Fruit fly (Drosophila melanogaster): ENCODE results near the gene Tpt.

The Tpt gene

DNA sequence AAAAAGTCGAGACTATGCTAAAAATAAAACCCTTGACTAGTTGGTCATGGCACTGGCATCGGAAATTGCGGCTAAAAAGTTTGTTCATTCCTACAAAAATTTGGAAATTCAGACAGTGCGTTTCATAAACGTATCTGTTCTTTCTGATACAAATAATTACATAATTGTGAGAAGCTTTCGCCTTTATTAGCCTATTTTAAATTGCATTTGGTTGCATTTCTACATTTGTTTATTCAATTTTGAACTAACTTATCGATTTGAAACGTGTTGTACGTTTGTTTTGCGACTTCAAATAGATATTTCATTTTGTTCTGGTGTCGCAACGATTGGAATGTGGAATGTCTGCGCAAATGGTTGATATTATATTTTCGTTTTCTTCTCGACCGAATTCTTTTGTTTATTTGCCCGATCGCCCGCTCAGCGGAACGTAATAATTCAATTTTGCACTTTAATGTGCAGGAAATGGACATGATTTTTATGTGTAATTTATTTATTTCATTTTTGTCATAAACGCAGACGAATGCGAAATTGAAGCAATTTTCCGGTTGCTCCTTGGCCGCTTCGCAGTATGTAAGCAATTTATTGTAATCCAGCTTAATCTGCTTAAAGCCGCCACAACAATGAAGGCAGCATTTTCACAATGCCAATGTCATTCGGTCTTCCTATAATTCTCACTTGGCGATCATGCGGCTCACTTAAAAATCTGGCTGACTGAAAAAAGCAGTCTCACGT, 41.1 kb upstream of the Tpt start:
- TF ChIP-seq Hr51 (GFP tag; optimal IDR thresholded peaks at IDR 0.05) = peak in 1 of 2 experiments; percentile 75
- TF ChIP-seq Blimp-1 (GFP tag; optimal IDR thresholded peaks at IDR 0.05) = peak; percentile 31
- peak; percentile 15 for TF ChIP-seq slp2 (GFP tag; optimal IDR thresholded peaks at IDR 0.05)
- TF ChIP-seq klu (GFP tag; IDR thresholded peaks at IDR 0.05) = no peak; the same call in 1 of the 2 replicates
- TF ChIP-seq CG1602 (GFP tag; optimal IDR thresholded peaks at IDR 0.05) = no peak
- TF ChIP-seq CG3163 (GFP tag; optimal IDR thresholded peaks at IDR 0.05) = peak; percentile 18
- no peak for TF ChIP-seq twi (tag; optimal IDR thresholded peaks at IDR 0.05)
- peak; percentile 35 for TF ChIP-seq HLH54F (GFP tag; optimal IDR thresholded peaks at IDR 0.05)
- TF ChIP-seq bab2 (GFP tag; optimal IDR thresholded peaks at IDR 0.05) = peak; percentile 23
- TF ChIP-seq Hmr (GFP tag; optimal IDR thresholded peaks at IDR 0.05) = peak; percentile 57
- no peak for TF ChIP-seq CG2199 (GFP tag; IDR thresholded peaks at IDR 0.05)
- TF ChIP-seq CG18764 (GFP tag; optimal IDR thresholded peaks at IDR 0.05) = peak; percentile 31
- TF ChIP-seq Rx (GFP tag; IDR thresholded peaks at IDR 0.05) = no peak; the same call in 1 of the 2 replicates
- no peak for TF ChIP-seq CG7357 (GFP tag; IDR thresholded peaks at IDR 0.05)
- peak; percentile 47; the same call in 1 of the 2 replicates for TF ChIP-seq H2.0 (GFP tag; IDR thresholded peaks at IDR 0.05)
- TF ChIP-seq CG17568 (GFP tag; optimal IDR thresholded peaks at IDR 0.05) = peak; percentile 56
- peak; percentile 11 for TF ChIP-seq CG8388 (GFP tag; optimal IDR thresholded peaks at IDR 0.05)
- no peak for TF ChIP-seq CG8290 (GFP tag; optimal IDR thresholded peaks at IDR 0.05)
- TF ChIP-seq CG8290 (tag; optimal IDR thresholded peaks at IDR 0.05) = peak in 1 of 2 experiments; percentile 70
- peak; percentile 38; the same call in 1 of the 2 replicates for TF ChIP-seq al (GFP tag; IDR thresholded peaks at IDR 0.05)
- TF ChIP-seq sens (GFP tag) = peak; percentile 79
- peak; percentile 29 for TF ChIP-seq CG15514 (GFP tag; optimal IDR thresholded peaks at IDR 0.05)
- peak; percentile 50 for TF ChIP-seq az2 (GFP tag; optimal IDR thresholded peaks at IDR 0.05)
- TF ChIP-seq dati (GFP tag; IDR thresholded peaks at IDR 0.05) = no peak
- peak; percentile 30 for TF ChIP-seq Myb (GFP tag; optimal IDR thresholded peaks at IDR 0.05)
- peak; percentile 30 for TF ChIP-seq cwo (GFP tag; optimal IDR thresholded peaks at IDR 0.05)
- no peak for TF ChIP-seq Nf-YB (GFP tag; optimal IDR thresholded peaks at IDR 0.05)
- TF ChIP-seq CG16863 (GFP tag; optimal IDR thresholded peaks at IDR 0.05) = no peak
- TF ChIP-seq abd-A (tag; optimal IDR thresholded peaks at IDR 0.05) = no peak
- no peak for TF ChIP-seq crp (GFP tag; optimal IDR thresholded peaks at IDR 0.05)
- TF ChIP-seq nmo (GFP tag; optimal IDR thresholded peaks at IDR 0.05) = peak; percentile 39
- TF ChIP-seq D19A (tag; optimal IDR thresholded peaks at IDR 0.05) = peak; percentile 34
- peak; percentile 80 for TF ChIP-seq CG2120 (GFP tag; optimal IDR thresholded peaks at IDR 0.05)
- TF ChIP-seq CG6689 (GFP tag; IDR thresholded peaks at IDR 0.05) = peak; percentile 31; the same call in 1 of the 2 replicates
- TF ChIP-seq Fer2 (tag; optimal IDR thresholded peaks at IDR 0.05) = peak; percentile 6
- TF ChIP-seq Bgb (GFP tag; IDR thresholded peaks at IDR 0.05; ENCODE audit: partially characterized antibody) = no peak
- peak; percentile 95 for TF ChIP-seq sd (tag; optimal IDR thresholded peaks at IDR 0.05)
- peak; percentile 43 for TF ChIP-seq Antp (GFP tag; optimal IDR thresholded peaks at IDR 0.05)
- TF ChIP-seq pfk (GFP tag; optimal IDR thresholded peaks at IDR 0.05) = no peak
- TF ChIP-seq dysf (GFP tag; IDR thresholded peaks at IDR 0.05) = peak; percentile 62; the same call in 2 of the 3 replicates
- TF ChIP-seq CG17359 (tag; optimal IDR thresholded peaks at IDR 0.05) = peak; percentile 64
- TF ChIP-seq Nf-YC (tag; optimal IDR thresholded peaks at IDR 0.05) = peak; percentile 51
- TF ChIP-seq CG16813 (GFP tag; IDR thresholded peaks at IDR 0.05; ENCODE audit: partially characterized antibody) = no peak
- peak; percentile 30 for TF ChIP-seq HHEX (GFP tag; optimal IDR thresholded peaks at IDR 0.05)
- TF ChIP-seq ranshi (GFP tag; IDR thresholded peaks at IDR 0.05) = 0 out of 2 replicates have a peak, but pooled peaks have one; percentile 55
- TF ChIP-seq CG12744 (GFP tag; optimal IDR thresholded peaks at IDR 0.05) = no peak
- peak; percentile 5 for TF ChIP-seq Mes4 (GFP tag; optimal IDR thresholded peaks at IDR 0.05)
- TF ChIP-seq CG10321 (GFP tag; IDR thresholded peaks at IDR 0.05) = no peak
- no peak for TF ChIP-seq gfzf (GFP tag; optimal IDR thresholded peaks at IDR 0.05)

Data from whole organism, embryonic.